Fruit fly (Drosophila melanogaster) whole organism, pupa: Measurements from ENCODE around the gene Tdg.

ENCODE experiments used
- CG10348 ChIP-seq: fragments of 200-800 bp; sonication (Bioruptor generic); IDR thresholded peaks from 2 replicates; pipeline ENCODE4 v1.3.6; 2022; ENCODE audit warnings: missing biosample characterization, missing genetic modification characterization
- CG13204 ChIP-seq: fragments of 200-800 bp; sonication (Bioruptor generic); optimal IDR thresholded peaks from 2 replicates; lab custom pipeline; 2018; ENCODE audit warnings: missing biosample characterization, mild to moderate bottlenecking, missing genetic modification characterization, moderate library complexity
- CG14655 ChIP-seq: fragments of 200-800 bp; sonication (Bioruptor generic); optimal IDR thresholded peaks from 3 replicates; lab custom pipeline; 2017; ENCODE audit warnings: mild to moderate bottlenecking, missing biosample characterization, missing genetic modification reagents, missing genetic modification characterization
- CG17806 ChIP-seq: fragments of 200-800 bp; sonication (Bioruptor generic); optimal IDR thresholded peaks from 2 replicates; lab custom pipeline; 2018; ENCODE audit warnings: missing biosample characterization, mild to moderate bottlenecking, missing genetic modification characterization, moderate library complexity
- CG4496 ChIP-seq: fragments of 200-800 bp; sonication (Bioruptor generic); IDR thresholded peaks from 3 replicates; pipeline ENCODE4 v1.3.6; 2022; ENCODE audit warnings: missing biosample characterization, missing genetic modification characterization
- CG8159 ChIP-seq: fragments of 200-800 bp; sonication (Bioruptor generic); optimal IDR thresholded peaks from 3 replicates; lab custom pipeline; 2018; ENCODE audit warnings: missing biosample characterization, mild to moderate bottlenecking, missing genetic modification characterization, moderate library complexity
- CG8301 ChIP-seq: fragments of 200-800 bp; sonication (Bioruptor generic); optimal IDR thresholded peaks from 2 replicates; lab custom pipeline; 2018; ENCODE audit warnings: missing biosample characterization, mild to moderate bottlenecking, missing genetic modification characterization
- CG9948 ChIP-seq: fragments of 200-800 bp; sonication (Bioruptor generic); optimal IDR thresholded peaks from 2 replicates; lab custom pipeline; 2018; ENCODE audit warnings: missing biosample characterization, mild to moderate bottlenecking, missing genetic modification characterization, moderate library complexity
- EcR ChIP-seq: fragments of 200-800 bp; sonication (Bioruptor generic); optimal IDR thresholded peaks from 3 replicates; lab custom pipeline; 2019; ENCODE audit warnings: missing biosample characterization, missing genetic modification characterization, mild to moderate bottlenecking, moderate library complexity, missing genetic modification reagents
- Ets98B ChIP-seq: fragments of 200-800 bp; sonication (Bioruptor generic); IDR thresholded peaks from 2 replicates; pipeline ENCODE4 v1.3.6; 2022; ENCODE audit warnings: missing biosample characterization, missing genetic modification characterization
- Pif1B ChIP-seq: fragments of 200-800 bp; sonication (Bioruptor generic); optimal IDR thresholded peaks from 3 replicates; lab custom pipeline; 2016; ENCODE audit warnings: missing biosample characterization, missing genetic modification characterization
- Snoo ChIP-seq: fragments of 200-800 bp; sonication (Bioruptor generic); optimal IDR thresholded peaks from 3 replicates; lab custom pipeline; 2017; ENCODE audit warnings: missing biosample characterization, mild to moderate bottlenecking, missing genetic modification characterization, inconsistent platforms
- fd96Ca ChIP-seq: fragments of 200-800 bp; sonication (Bioruptor generic); IDR thresholded peaks from 3 replicates; pipeline ENCODE4 v1.3.6; 2022; ENCODE audit warnings: missing biosample characterization, missing genetic modification characterization
- rn ChIP-seq: fragments of 200-800 bp; sonication (Bioruptor generic); IDR thresholded peaks from 2 replicates; pipeline ENCODE4 v1.3.6; 2022; ENCODE audit warnings: missing biosample characterization, missing genetic modification characterization

DNA sequence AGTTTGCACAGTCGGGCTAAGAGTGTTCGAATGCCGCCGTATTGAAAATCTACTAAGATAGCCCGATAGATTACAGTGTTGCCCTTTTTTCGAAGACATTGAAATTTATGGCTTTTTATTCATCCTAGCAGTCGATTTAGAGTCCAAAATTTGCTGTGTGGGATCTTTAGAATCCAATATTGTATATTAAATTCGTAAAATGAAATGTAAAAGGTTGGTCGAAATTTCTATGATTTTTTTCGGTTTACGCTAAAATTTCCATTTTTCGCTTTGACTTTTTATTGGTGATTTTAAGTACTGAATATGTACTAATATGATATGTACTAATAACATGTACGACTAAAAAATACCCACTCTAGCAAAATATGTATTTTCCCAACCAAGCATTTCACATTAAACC lies 9.6 kb upstream of the Tdg start:
- TF ChIP-seq CG8159 (tag; lab: Kevin White, UChicago) (no peak), CG10348 (GFP tag; lab: Robert Waterston, UW) (no peak), Ets98B (no peak), fd96Ca (GFP tag; lab: Robert Waterston, UW) (no peak), CG17806 (tag; lab: Kevin White, UChicago) (no peak), Snoo (tag; lab: Kevin White, UChicago) (no peak), CG9948 (no peak), CG4496 (GFP tag; lab: Robert Waterston, UW) (no peak), rn (GFP tag; lab: Robert Waterston, UW) (no peak), EcR (no peak), CG13204 (GFP tag; lab: Kevin White, UChicago) (no peak), CG14655 (GFP tag; lab: Kevin White, UChicago) (no peak), Pif1B (no peak), CG8301 (tag; lab: Kevin White, UChicago) (no peak)
